Fruit fly (Drosophila melanogaster): ENCODE data around the gene larp.

Gene larp

dm6 chr3R:28326150-28326965 lies 9.9 kb downstream of the larp start (continued):
- TF ChIP-seq CG17612 (GFP tag; IDR thresholded peaks at IDR 0.05) (no peak), CG3726 (GFP tag; IDR thresholded peaks at IDR 0.05) (no peak), Trl (optimal IDR thresholded peaks at IDR 0.05) (peak; percentile 88 to 90), Trl (GFP tag; optimal IDR thresholded peaks at IDR 0.05) (peak; percentile 100), sr (GFP tag; IDR thresholded peaks at IDR 0.05) (no peak), CG1529 (GFP tag; optimal IDR thresholded peaks at IDR 0.05) (peak; percentile 98), CG32772 (GFP tag; IDR thresholded peaks at IDR 0.05) (no peak), MBD-R2 (GFP tag; IDR thresholded peaks at IDR 0.05) (no peak), gro (GFP tag; optimal IDR thresholded peaks at IDR 0.05) (peak; percentile 100), CG2199 (GFP tag; IDR thresholded peaks at IDR 0.05) (no peak), Atf6 (GFP tag; IDR thresholded peaks at IDR 0.05) (no peak), Hmr (GFP tag; optimal IDR thresholded peaks at IDR 0.05) (peak; percentile 100), CG3065 (GFP tag; optimal IDR thresholded peaks at IDR 0.05) (peak; percentile 99), NfI (GFP tag; optimal IDR thresholded peaks at IDR 0.05) (peak; percentile 100), CG5245 (GFP tag; optimal IDR thresholded peaks at IDR 0.05) (peak; percentile 99), CG34376 (GFP tag; optimal IDR thresholded peaks at IDR 0.05) (peak; percentile 99), her (GFP tag; optimal IDR thresholded peaks at IDR 0.05) (peak; percentile 99), fd3F (GFP tag; optimal IDR thresholded peaks at IDR 0.05) (peak; percentile 99), ham (GFP tag; IDR thresholded peaks at IDR 0.05) (no peak), crp (GFP tag; optimal IDR thresholded peaks at IDR 0.05) (peak; percentile 19 to 79), H15 (GFP tag; IDR thresholded peaks at IDR 0.05) (no peak), Lim3 (GFP tag; IDR thresholded peaks at IDR 0.05) (no peak), Mes4 (GFP tag; optimal IDR thresholded peaks at IDR 0.05) (peak; percentile 99), bab2 (GFP tag; optimal IDR thresholded peaks at IDR 0.05) (peak; percentile 100), dpn (GFP tag; optimal IDR thresholded peaks at IDR 0.05) (peak; percentile 100), Awh (GFP tag; IDR thresholded peaks at IDR 0.05) (no peak), cad (GFP tag; optimal IDR thresholded peaks at IDR 0.05) (peak; percentile 67), CG2120 (GFP tag; optimal IDR thresholded peaks at IDR 0.05) (peak; percentile 100), CG4854 (GFP tag; optimal IDR thresholded peaks at IDR 0.05) (peak; percentile 99), Atf3 (GFP tag; optimal IDR thresholded peaks at IDR 0.05) (peak; percentile 99), gt (GFP tag; IDR thresholded peaks at IDR 0.05) (no peak), kay (GFP tag; optimal IDR thresholded peaks at IDR 0.05) (peak; percentile 98), dan (GFP tag; IDR thresholded peaks at IDR 0.05) (no peak), CG18476 (GFP tag; optimal IDR thresholded peaks at IDR 0.05) (peak; percentile 99), CG13287 (GFP tag; IDR thresholded peaks at IDR 0.05; ENCODE audit: partially characterized antibody) (no peak), dysf (GFP tag; IDR thresholded peaks at IDR 0.05) (no peak), CG11504 (tag; optimal IDR thresholded peaks at IDR 0.05) (peak; percentile 98), pzg (GFP tag; optimal IDR thresholded peaks at IDR 0.05) (peak; percentile 44), slbo (GFP tag; IDR thresholded peaks at IDR 0.05) (no peak), seq (GFP tag; IDR thresholded peaks at IDR 0.05) (no peak), ase (GFP tag; IDR thresholded peaks at IDR 0.05) (no peak), Dref (GFP tag; IDR thresholded peaks at IDR 0.05) (no peak), CG9215 (GFP tag; IDR thresholded peaks at IDR 0.05) (no peak), Lpt (GFP tag; optimal IDR thresholded peaks at IDR 0.05) (no peak), CG9797 (GFP tag; optimal IDR thresholded peaks at IDR 0.05) (peak; percentile 72), CG13624 (GFP tag; optimal IDR thresholded peaks at IDR 0.05) (peak; percentile 100), E2f2 (GFP tag; IDR thresholded peaks at IDR 0.05) (no peak), Nf-YB (GFP tag; optimal IDR thresholded peaks at IDR 0.05) (peak; percentile 91), bigmax (GFP tag; optimal IDR thresholded peaks at IDR 0.05) (peak; percentile 85), lbe (GFP tag; optimal IDR thresholded peaks at IDR 0.05) (peak; percentile 99), NFAT (GFP tag; IDR thresholded peaks at IDR 0.05) (no peak)

All from whole organism, embryonic.